Worm (Caenorhabditis elegans) whole organism, L4 larva: ENCODE data around the gene T05B4.8.

Source experiments
- T26A8.4 ChIP-seq: fragments of 200-800 bp; sonication (Bioruptor generic); IDR thresholded peaks from 2 replicates; pipeline ENCODE4 v1.3.6; 2022; ENCODE audit warnings: missing genetic modification characterization, missing compliant biosample characterization
- aly-2 ChIP-seq: sonication (generic microtip); optimal IDR thresholded peaks from 2 replicates; lab custom pipeline; 2018; ENCODE audit warnings: missing biosample characterization, missing genetic modification characterization
- ctbp-1 ChIP-seq: fragments of 200-800 bp; sonication (Bioruptor generic); IDR thresholded peaks from 2 replicates; pipeline ENCODE4 v1.3.6; 2022; ENCODE audit warnings: missing genetic modification reagents, missing genetic modification characterization, missing compliant biosample characterization
- jun-1 ChIP-seq: fragments of 150-350 bp; optimal IDR thresholded peaks from 2 replicates; lab custom pipeline; 2014; ENCODE audit warnings: missing biosample characterization, missing genetic modification reagents, missing genetic modification characterization
- madf-9 ChIP-seq: fragments of 200-800 bp; sonication (Bioruptor generic); conservative IDR thresholded peaks from 2 replicates; pipeline ENCODE4 v1.3.6; 2022; ENCODE audit warnings: missing genetic modification reagents, missing genetic modification characterization, missing compliant biosample characterization
- nhr-237 ChIP-seq: sonication (generic microtip); optimal IDR thresholded peaks from 2 replicates; lab custom pipeline; 2017; ENCODE audit warnings: missing biosample characterization, missing genetic modification characterization
- pqm-1 ChIP-seq: sonication (generic microtip); optimal IDR thresholded peaks from 2 replicates; lab custom pipeline; 2017; ENCODE audit warnings: missing biosample characterization, missing genetic modification characterization
- snpc-4 ChIP-seq: fragments of 150-350 bp; optimal IDR thresholded peaks from 2 replicates; lab custom pipeline; 2014; ENCODE audit warnings: missing biosample characterization, missing genetic modification characterization
- zag-1 ChIP-seq: fragments of 150-350 bp; optimal IDR thresholded peaks from 2 replicates; lab custom pipeline; 2014; ENCODE audit warnings: missing biosample characterization, missing genetic modification characterization
- ztf-11 ChIP-seq: fragments of 150-350 bp; optimal IDR thresholded peaks from 2 replicates; lab custom pipeline; 2014; ENCODE audit warnings: missing biosample characterization, missing genetic modification characterization

DNA sequence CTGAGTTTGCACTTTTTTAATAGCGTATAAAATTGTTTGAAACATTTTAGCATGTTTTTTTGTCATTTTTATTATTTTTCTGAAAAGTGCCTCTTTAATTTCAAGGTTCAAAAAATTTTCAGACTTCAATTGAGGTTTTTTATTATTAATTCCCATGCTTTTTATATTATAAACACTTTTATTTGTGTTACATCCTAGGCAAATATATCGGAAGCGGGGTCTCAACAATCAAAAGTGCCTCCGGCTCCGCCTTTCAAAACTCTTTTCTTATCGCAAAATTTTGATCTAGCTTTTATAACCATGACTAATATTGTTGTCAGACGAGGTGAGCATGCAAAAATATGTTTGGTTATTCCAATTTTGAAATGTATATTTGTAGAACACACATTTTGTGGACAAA lies 42.5 kb downstream of the T05B4.8 start, which contains the start of gene otpl-2:
- TF ChIP-seq pqm-1 (tag; lab: Kevin White, UChicago) = no peak
- TF ChIP-seq T26A8.4 = no peak
- no peak for TF ChIP-seq ctbp-1 (GFP tag; lab: Robert Waterston, UW)
- TF ChIP-seq jun-1 (tag; lab: Kevin White, UChicago) = no peak
- no peak for TF ChIP-seq snpc-4 (tag; lab: Kevin White, UChicago)
- TF ChIP-seq madf-9 (GFP tag; lab: Robert Waterston, UW) = no peak
- TF ChIP-seq nhr-237 (tag; lab: Kevin White, UChicago) = no peak
- TF ChIP-seq aly-2 (tag; lab: Kevin White, UChicago) = no peak
- TF ChIP-seq zag-1 (tag; lab: Kevin White, UChicago) = no peak
- TF ChIP-seq ztf-11 = no peak
